Worm (Caenorhabditis elegans) whole organism, mixed stage, embryonic: ENCODE data around the gene F49H6.15.

ENCODE experiments used
- ces-1 ChIP-seq: fragments of 150-350 bp; optimal IDR thresholded peaks from 2 replicates; lab custom pipeline; 2014; ENCODE audit warnings: missing biosample characterization, missing genetic modification reagents, missing genetic modification characterization
- hlh-1 ChIP-seq: fragments of 150-350 bp; optimal IDR thresholded peaks from 2 replicates; lab custom pipeline; 2014; ENCODE audit warnings: missing biosample characterization, missing genetic modification reagents, missing genetic modification characterization
- pha-4 ChIP-seq: fragments of 150-350 bp; optimal IDR thresholded peaks from 2 replicates; lab custom pipeline; 2018; ENCODE audit warnings: missing biosample characterization, missing genetic modification reagents, missing genetic modification characterization

- TF ChIP-seq ces-1 (GFP tag; lab: Kevin White, UChicago) (no peak), hlh-1 (tag; lab: Kevin White, UChicago) (no peak), pha-4 (no peak)
Measured at ce11 chrV:16988614-16989013, 37.6 kb downstream of the F49H6.15 start, which contains the start of gene Y102A5C.27.
